Worm (Caenorhabditis elegans): Measurements from ENCODE around the gene nep-8.

ce11 chrII:3378275-3378674 is 25.4 kb upstream of the nep-8 start, which contains the start of gene Y49F6C.2:
- no peak for TF ChIP-seq dao-5 (tag; optimal IDR thresholded peaks at IDR 0.05)
- no peak for TF ChIP-seq him-1 (tag; optimal IDR thresholded peaks at IDR 0.05)

Measured in whole organism, L4/young adult.